Worm (Caenorhabditis elegans): ENCODE results near the gene fipr-14.

- TF ChIP-seq lin-26 (GFP tag; IDR thresholded peaks at IDR 0.05) (no peak), Y53G8AR.9 (GFP tag; conservative IDR thresholded peaks at IDR 0.05) (no peak)
These were observed 36.1 kb downstream of the fipr-14 start, which contains the start of gene ZK593.2 for ce11 chrIV:10913081-10913480.
